Fruit fly (Drosophila melanogaster) whole organism: ENCODE data around the gene CG9119.

Experiments
- CG8478 ChIP-seq: fragments of >200 bp; optimal IDR thresholded peaks from 2 replicates; lab custom pipeline; 2018; ENCODE audit warnings: inconsistent platforms
- Dll ChIP-seq: fragments of >200 bp; optimal IDR thresholded peaks from 2 replicates; lab custom pipeline; 2017
- EcR ChIP-seq, 2 experiments: fragments of >200 bp; optimal IDR thresholded peaks; 2 replicates each; lab custom pipeline; 2017; ENCODE audit warnings: missing biosample characterization in 2 of 2, missing genetic modification characterization in 2 of 2, missing genetic modification reagents in 2 of 2
- pan ChIP-seq: fragments of >200 bp; optimal IDR thresholded peaks from 2 replicates; lab custom pipeline; 2017
- psq ChIP-seq: fragments of >200 bp; optimal IDR thresholded peaks from 2 replicates; lab custom pipeline; 2017
- usp ChIP-seq: fragments of >200 bp; optimal IDR thresholded peaks from 2 replicates; lab custom pipeline; 2017; ENCODE audit warnings: missing biosample characterization, missing genetic modification characterization, mixed read lengths

The CG9119 gene

DNA sequence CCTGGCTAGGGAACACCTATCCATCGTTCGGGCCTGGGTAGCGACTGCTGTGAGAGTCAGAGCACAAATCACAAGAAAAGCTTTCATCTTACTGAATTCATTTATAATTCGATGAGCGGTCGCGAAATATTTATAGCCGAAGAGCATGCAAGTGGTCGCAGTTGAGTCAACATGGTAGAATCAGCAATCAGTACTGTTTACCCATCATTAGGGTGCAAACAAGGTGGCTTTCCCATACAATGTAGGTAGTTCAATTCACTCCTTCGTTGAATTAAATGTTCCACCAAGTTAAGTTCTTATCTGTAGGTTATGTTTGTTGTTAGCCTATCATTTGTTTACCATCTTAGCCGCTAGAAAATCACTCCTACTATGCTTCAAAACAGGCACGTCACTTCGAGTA is 14.0 kb upstream of the CG9119 start, which contains the start of gene LysP:
Gene LysP, minus strand, starts transcription at position 101 of the 400 bp plus-strand sequence.
- TF ChIP-seq psq (lab: Kevin White, UChicago) = no peak
- TF ChIP-seq Dll (lab: Kevin White, UChicago) = no peak
- no peak for TF ChIP-seq CG8478
- no peak for TF ChIP-seq usp
- no peak for TF ChIP-seq pan (lab: Kevin White, UChicago)

DNA sequence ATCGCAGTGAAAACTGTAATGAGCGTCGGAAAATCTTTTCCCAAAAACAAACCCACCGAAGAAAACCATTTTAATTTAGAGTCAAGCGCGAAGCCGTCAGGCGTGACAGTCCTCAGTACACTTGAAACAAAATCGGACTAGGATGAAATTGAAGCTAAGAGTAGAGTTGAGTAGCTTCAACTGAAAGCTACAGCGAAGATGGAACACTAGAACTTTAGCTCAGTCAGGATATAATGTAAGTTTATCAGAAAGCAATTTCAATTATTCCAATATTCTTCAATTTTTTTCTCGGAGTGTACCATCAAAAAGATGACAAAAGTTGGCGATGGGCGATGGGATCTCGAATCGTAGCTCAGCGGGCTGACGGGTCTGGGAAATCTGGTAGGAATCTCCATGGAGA is 11.9 kb upstream of the CG9119 start:
- no peak for TF ChIP-seq CG8478
- TF ChIP-seq psq (lab: Kevin White, UChicago) = no peak
- TF ChIP-seq Dll (lab: Kevin White, UChicago) = no peak
- TF ChIP-seq pan (lab: Kevin White, UChicago) = no peak
- no peak for TF ChIP-seq usp
- no peak for TF ChIP-seq EcR (GFP tag; optimal IDR thresholded peaks at IDR 0.05; lab: Kevin White, UChicago)

DNA sequence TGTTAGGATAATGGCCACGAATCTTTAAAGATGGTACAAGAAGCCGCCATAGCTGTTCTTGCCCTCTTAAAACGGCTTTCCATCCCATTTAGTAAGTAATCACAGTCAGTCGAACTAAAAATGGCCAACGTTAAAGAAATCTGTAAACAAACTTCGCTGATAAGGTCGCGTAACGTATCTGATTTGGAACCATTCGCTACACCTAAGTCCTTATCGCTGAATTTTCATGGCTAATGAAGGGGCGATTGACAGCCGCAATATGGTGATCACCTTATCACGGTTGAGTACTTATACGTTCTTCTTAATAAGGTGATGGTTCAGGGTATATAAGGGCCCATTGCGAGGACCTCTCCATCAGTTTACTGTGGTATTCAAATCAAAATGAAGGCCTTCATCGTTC is 8.0 kb upstream of the CG9119 start, which contains the start of gene LysE:
Gene LysE, plus strand, starts transcription at position 257 of the 400 bp plus-strand sequence.
- TF ChIP-seq CG8478 = no peak
- no peak for TF ChIP-seq usp
- no peak for TF ChIP-seq Dll (lab: Kevin White, UChicago)
- no peak for TF ChIP-seq psq (lab: Kevin White, UChicago)
- TF ChIP-seq pan (lab: Kevin White, UChicago) = no peak
- TF ChIP-seq EcR (GFP tag; optimal IDR thresholded peaks at IDR 0.05; lab: Kevin White, UChicago) = no peak

DNA sequence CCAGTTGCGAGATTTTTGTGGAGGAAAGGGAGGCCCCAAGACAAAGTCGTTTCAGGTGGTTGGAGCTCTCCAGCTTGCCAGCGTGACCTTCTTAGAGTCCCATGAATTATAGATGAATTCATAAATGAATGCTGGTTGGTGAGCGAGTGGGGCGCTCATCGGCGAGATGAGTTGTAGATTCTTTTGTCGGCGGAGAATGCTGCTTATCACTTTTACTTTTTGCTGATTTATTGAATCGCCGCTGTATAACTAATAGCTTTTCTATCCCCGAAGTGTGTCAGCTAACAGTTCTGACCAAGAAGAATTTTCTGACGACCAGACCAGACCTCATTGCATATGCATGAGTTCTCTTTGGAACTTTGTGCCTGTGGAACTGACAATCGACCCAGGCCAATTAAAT is 7.5 kb upstream of the CG9119 start:
- TF ChIP-seq psq (lab: Kevin White, UChicago) (no peak), pan (lab: Kevin White, UChicago) (no peak), usp (no peak), EcR (GFP tag; optimal IDR thresholded peaks at IDR 0.05; lab: Kevin White, UChicago) (no peak), Dll (lab: Kevin White, UChicago) (no peak), CG8478 (no peak)

dm6 chr3L:1211096-1211495 is 6.5 kb upstream of the CG9119 start, which contains the start of gene LysD:
TSS of gene LysD (minus strand) at chr3L:1211196.
- TF ChIP-seq pan (lab: Kevin White, UChicago) (no peak), EcR (GFP tag; optimal IDR thresholded peaks at IDR 0.05; lab: Kevin White, UChicago) (no peak), usp (no peak), Dll (lab: Kevin White, UChicago) (no peak), CG8478 (no peak), psq (lab: Kevin White, UChicago) (no peak)

dm6 chr3L:1208206-1208605 is 3.6 kb upstream of the CG9119 start:
- no peak for TF ChIP-seq psq (lab: Kevin White, UChicago)
- TF ChIP-seq usp = no peak
- no peak for TF ChIP-seq Dll (lab: Kevin White, UChicago)
- no peak for TF ChIP-seq CG8478
- no peak for TF ChIP-seq EcR (GFP tag; optimal IDR thresholded peaks at IDR 0.05; lab: Kevin White, UChicago)
- no peak for TF ChIP-seq pan (lab: Kevin White, UChicago)

dm6 chr3L:1206682-1207421 is 2.3 kb upstream of the CG9119 start, which contains the start of gene LysB:
TSS of gene LysB (plus strand) at chr3L:1207371.
- TF ChIP-seq psq (lab: Kevin White, UChicago) = no peak
- no peak for TF ChIP-seq pan (lab: Kevin White, UChicago)
- TF ChIP-seq Dll (lab: Kevin White, UChicago) = no peak
- no peak for TF ChIP-seq CG8478
- TF ChIP-seq EcR (GFP tag; optimal IDR thresholded peaks at IDR 0.05; lab: Kevin White, UChicago) = no peak
- no peak for TF ChIP-seq usp

dm6 chr3L:1203855-1204431 is 652 bp downstream of the CG9119 start:
- TF ChIP-seq CG8478 = no peak
- no peak for TF ChIP-seq usp
- no peak for TF ChIP-seq psq (lab: Kevin White, UChicago)
- TF ChIP-seq Dll (lab: Kevin White, UChicago) = no peak
- TF ChIP-seq EcR (GFP tag; optimal IDR thresholded peaks at IDR 0.05; lab: Kevin White, UChicago) = no peak
- no peak for TF ChIP-seq pan (lab: Kevin White, UChicago)

dm6 chr3L:1202588-1203195 is 1.9 kb downstream of the CG9119 start, which contains the start of gene meep:
TSS of gene meep (minus strand) at chr3L:1203036.
- TF ChIP-seq CG8478 = no peak
- TF ChIP-seq EcR (GFP tag; optimal IDR thresholded peaks at IDR 0.05; lab: Kevin White, UChicago) = no peak
- no peak for TF ChIP-seq psq (lab: Kevin White, UChicago)
- TF ChIP-seq usp = no peak
- TF ChIP-seq pan (lab: Kevin White, UChicago) = no peak
- no peak for TF ChIP-seq Dll (lab: Kevin White, UChicago)

- TF ChIP-seq psq (lab: Kevin White, UChicago) (no peak), EcR (GFP tag; optimal IDR thresholded peaks at IDR 0.05; lab: Kevin White, UChicago) (no peak)
These were observed 4.1 kb downstream of the CG9119 start, which contains the start of gene mwh for dm6 chr3L:1200357-1201051. TSS of gene mwh (plus strand) at chr3L:1200786.

- no peak for TF ChIP-seq usp
- TF ChIP-seq EcR (GFP tag; optimal IDR thresholded peaks at IDR 0.05; lab: Kevin White, UChicago) = no peak
- no peak for TF ChIP-seq Dll (lab: Kevin White, UChicago)
- no peak for TF ChIP-seq pan (lab: Kevin White, UChicago)
- no peak for TF ChIP-seq psq (lab: Kevin White, UChicago)
- no peak for TF ChIP-seq CG8478
These were observed 8.6 kb downstream of the CG9119 start, which contains the start of gene Aplip1 for dm6 chr3L:1195868-1196552. TSS of gene Aplip1 (plus strand) at chr3L:1196317.
